Worm (Caenorhabditis elegans): ENCODE results near the gene cyp-13A10.

- TF ChIP-seq scrt-1 (GFP tag; IDR thresholded peaks at IDR 0.05) = no peak
- TF ChIP-seq ama-1 (optimal IDR thresholded peaks at IDR 0.05) = no peak
- TF ChIP-seq hmbx-1 (tag; optimal IDR thresholded peaks at IDR 0.05) = no peak
- no peak for TF ChIP-seq pes-1 (GFP tag; IDR thresholded peaks at IDR 0.05)
- no peak for TF ChIP-seq ceh-36 (tag; optimal IDR thresholded peaks at IDR 0.05)
- TF ChIP-seq flt-1 (GFP tag; IDR thresholded peaks at IDR 0.05) = no peak
- TF ChIP-seq aly-1 (tag; optimal IDR thresholded peaks at IDR 0.05) = no peak
- TF ChIP-seq ceh-13 (GFP tag; optimal IDR thresholded peaks at IDR 0.05) = no peak
- TF ChIP-seq sea-1 (GFP tag; conservative IDR thresholded peaks at IDR 0.05) = no peak
- TF ChIP-seq tra-4 (tag; optimal IDR thresholded peaks at IDR 0.05) = no peak
- TF ChIP-seq F13C5.2 (tag; optimal IDR thresholded peaks at IDR 0.05) = no peak
- TF ChIP-seq ets-7 (tag; optimal IDR thresholded peaks at IDR 0.05) = no peak
- TF ChIP-seq tbx-37 (GFP tag; conservative IDR thresholded peaks at IDR 0.05) = no peak
- no peak for TF ChIP-seq B0310.2 (tag; optimal IDR thresholded peaks at IDR 0.05)
Measured at ce11 chrII:9617902-9618245, 44.8 kb downstream of the cyp-13A10 start.

Measured in whole organism, early embryonic.